Worm (Caenorhabditis elegans): ENCODE measurements around the gene F13H8.6.
A peak's percentile ranks its signal among the peaks of the same experiment; 100 is the strongest.

Gene F13H8.6

DNA sequence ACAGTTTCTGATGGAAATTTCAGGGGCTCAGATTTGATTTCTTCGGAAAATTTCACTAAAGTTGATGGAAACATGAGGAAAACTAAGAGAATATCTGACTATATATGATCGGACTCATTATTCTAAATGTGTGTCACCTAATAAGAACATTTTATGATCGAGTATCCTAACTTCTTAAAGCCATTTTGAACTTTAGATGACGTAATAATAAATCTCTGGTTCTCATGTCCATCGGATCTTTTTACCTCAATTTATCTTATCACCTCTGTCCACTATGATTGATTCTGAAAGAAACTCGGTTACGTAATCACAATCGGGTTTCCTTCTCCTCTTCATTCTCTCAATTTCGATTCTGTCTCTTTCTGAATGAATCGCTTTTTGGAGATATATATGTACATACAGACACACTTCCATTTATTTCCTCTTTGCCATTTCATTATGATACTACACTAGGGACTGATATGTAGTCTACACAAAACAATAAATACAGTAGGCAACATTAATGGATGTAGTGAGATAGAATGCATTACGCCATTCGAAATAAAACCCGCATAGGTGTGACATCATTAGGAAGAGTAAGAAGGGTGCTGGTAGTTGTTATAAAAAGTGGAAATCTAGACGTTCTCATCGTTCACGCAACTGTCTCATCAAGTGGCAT is 29.4 kb downstream of the F13H8.6 start:
- TF ChIP-seq zip-8 (tag; optimal IDR thresholded peaks at IDR 0.05) (peak; percentile 98), elt-3 (tag; optimal IDR thresholded peaks at IDR 0.05) (no peak), hlh-1 (tag; optimal IDR thresholded peaks at IDR 0.05) (no peak), blmp-1 (tag; optimal IDR thresholded peaks at IDR 0.05) (no peak)

ce11 chrII:6256024-6256423 is 30.7 kb downstream of the F13H8.6 start, which contains the start of gene F13H8.5:
Gene F13H8.5, minus strand, starts transcription at chrII:6256124.
- TF ChIP-seq elt-1 (tag; optimal IDR thresholded peaks at IDR 0.05; ENCODE audit: borderline replicate concordance, insufficient read depth), result no peak
- TF ChIP-seq hlh-1 (tag; optimal IDR thresholded peaks at IDR 0.05), result no peak
- TF ChIP-seq bed-3 (GFP tag; optimal IDR thresholded peaks at IDR 0.05), result no peak
- no peak for TF ChIP-seq lin-32 (GFP tag; optimal IDR thresholded peaks at IDR 0.05)
- TF ChIP-seq flh-1 (GFP tag; optimal IDR thresholded peaks at IDR 0.05), result no peak
- TF ChIP-seq ztf-11 (tag; optimal IDR thresholded peaks at IDR 0.05), result no peak

- TF ChIP-seq nhr-28 (tag; optimal IDR thresholded peaks at IDR 0.05) (no peak), lin-32 (GFP tag; optimal IDR thresholded peaks at IDR 0.05) (no peak), hlh-1 (tag; optimal IDR thresholded peaks at IDR 0.05) (no peak)
Observed at ce11 chrII:6252707-6253106, 34.1 kb downstream of the F13H8.6 start.

- TF ChIP-seq nhr-2 (tag; optimal IDR thresholded peaks at IDR 0.05) (peak; percentile 11), sem-2 (GFP tag; optimal IDR thresholded peaks at IDR 0.05) (no peak), nhr-12 (tag; optimal IDR thresholded peaks at IDR 0.05) (no peak), M03D4.4 (tag; optimal IDR thresholded peaks at IDR 0.05) (no peak), elt-1 (tag; optimal IDR thresholded peaks at IDR 0.05; ENCODE audit: borderline replicate concordance, insufficient read depth) (no peak), sptf-1 (tag; optimal IDR thresholded peaks at IDR 0.05) (peak; percentile 37), pha-4 (tag; optimal IDR thresholded peaks at IDR 0.05) (peak; percentile 92), tbx-8 (GFP tag; optimal IDR thresholded peaks at IDR 0.05) (no peak), elt-3 (tag; optimal IDR thresholded peaks at IDR 0.05) (no peak), lin-13 (tag; optimal IDR thresholded peaks at IDR 0.05) (no peak), bed-3 (GFP tag; optimal IDR thresholded peaks at IDR 0.05) (no peak), lin-32 (GFP tag; optimal IDR thresholded peaks at IDR 0.05) (no peak), ceh-83 (GFP tag; optimal IDR thresholded peaks at IDR 0.05) (no peak), nhr-76 (tag; optimal IDR thresholded peaks at IDR 0.05) (no peak), lsy-2 (tag; optimal IDR thresholded peaks at IDR 0.05) (peak; percentile 81), unc-39 (tag; optimal IDR thresholded peaks at IDR 0.05) (no peak), nhr-28 (tag; optimal IDR thresholded peaks at IDR 0.05) (no peak), unc-120 (tag; optimal IDR thresholded peaks at IDR 0.05; ENCODE audit: poor library complexity, severe bottlenecking) (peak; percentile 60), ceh-39 (tag; optimal IDR thresholded peaks at IDR 0.05) (peak; percentile 20), ces-1 (GFP tag; optimal IDR thresholded peaks at IDR 0.05) (peak; percentile 24), ceh-43 (GFP tag; optimal IDR thresholded peaks at IDR 0.05) (no peak), cnd-1 (tag; optimal IDR thresholded peaks at IDR 0.05) (no peak), hlh-1 (tag; optimal IDR thresholded peaks at IDR 0.05) (peak; percentile 56), ztf-11 (tag; optimal IDR thresholded peaks at IDR 0.05) (no peak), mab-5 (tag; optimal IDR thresholded peaks at IDR 0.05) (no peak), unc-62 (GFP tag; optimal IDR thresholded peaks at IDR 0.05) (peak; percentile 32), flh-1 (GFP tag; optimal IDR thresholded peaks at IDR 0.05) (no peak), drap-1 (GFP tag; optimal IDR thresholded peaks at IDR 0.05) (no peak), mep-1 (tag; optimal IDR thresholded peaks at IDR 0.05) (peak; percentile 81), blmp-1 (tag; optimal IDR thresholded peaks at IDR 0.05) (no peak), zip-8 (tag; optimal IDR thresholded peaks at IDR 0.05) (no peak), snpc-4 (tag; optimal IDR thresholded peaks at IDR 0.05) (no peak), ham-2 (GFP tag; optimal IDR thresholded peaks at IDR 0.05) (no peak), nhr-237 (tag; optimal IDR thresholded peaks at IDR 0.05) (peak; percentile 81), mls-2 (tag; optimal IDR thresholded peaks at IDR 0.05) (no peak)
Observed at ce11 chrII:6250782-6251461, 35.8 kb downstream of the F13H8.6 start, which contains the start of gene phb-2. Gene phb-2, plus strand, starts transcription at chrII:6251411.
